Fruit fly (Drosophila melanogaster): Measurements from ENCODE around the gene Sec24CD.

The Sec24CD gene

DNA sequence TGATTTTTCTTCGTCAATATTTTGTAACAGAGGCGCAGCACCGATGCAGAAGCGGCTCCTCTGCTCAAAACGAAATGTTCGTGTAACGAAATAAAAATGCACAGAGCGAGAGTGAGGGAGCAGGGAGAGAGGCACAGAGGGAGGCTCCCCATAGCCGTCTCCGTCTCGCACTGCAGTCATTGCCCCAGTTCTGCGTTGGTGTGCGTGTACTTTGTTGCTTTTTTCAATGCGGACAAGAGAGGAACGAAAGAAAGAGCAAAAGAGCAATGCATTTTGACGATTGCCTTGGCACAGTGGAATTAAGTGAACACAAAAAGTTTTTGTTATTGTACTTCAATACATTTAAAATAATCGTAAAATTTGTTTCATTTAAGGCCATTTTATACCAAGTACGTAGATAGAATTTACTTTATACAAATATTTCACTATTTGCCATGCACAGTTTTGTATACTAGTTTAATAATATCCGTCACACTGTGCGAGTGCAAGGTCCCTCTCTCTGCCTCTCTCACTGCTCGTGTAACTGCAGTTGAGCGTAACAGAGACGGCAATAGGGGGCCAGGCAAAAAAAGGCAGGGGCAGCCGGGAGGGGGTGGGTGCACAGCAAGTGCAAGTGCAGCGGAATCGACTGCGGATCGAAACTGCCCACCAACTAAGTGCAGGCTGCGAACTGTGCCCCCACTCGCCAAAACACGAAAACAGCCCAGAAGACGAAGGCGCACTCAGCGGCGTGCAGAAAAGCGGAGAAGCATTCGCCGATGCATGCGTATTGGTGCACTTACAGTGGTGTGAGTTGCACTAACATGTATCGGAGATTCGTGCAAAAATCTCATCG, 34.4 kb downstream of the Sec24CD start:
- no peak for TF ChIP-seq CTCF (optimal IDR thresholded peaks at IDR 0.05)
- TF ChIP-seq CG8478 (optimal IDR thresholded peaks at IDR 0.05), result no peak

DNA sequence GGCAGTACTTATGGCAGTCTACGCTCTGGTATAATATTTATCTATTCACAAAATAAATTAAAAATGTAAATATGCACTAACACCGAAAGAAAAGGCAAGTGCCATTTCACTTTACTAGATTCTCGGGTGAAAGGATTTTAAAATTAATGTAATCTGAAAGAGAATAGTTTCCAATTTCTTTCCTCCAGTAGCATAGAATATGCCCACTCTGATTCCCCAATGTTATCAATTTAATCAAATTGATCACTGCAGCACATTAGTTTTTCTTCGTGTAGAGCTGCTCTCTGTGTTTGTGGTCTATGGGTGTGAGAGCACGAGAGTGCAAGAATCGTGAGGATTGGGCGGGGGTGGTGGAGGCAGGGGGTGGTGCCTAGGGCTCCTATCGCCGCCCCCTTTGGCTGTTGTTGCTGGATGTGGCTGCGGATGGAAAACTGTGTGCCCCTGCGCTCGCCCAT, 35.5 kb downstream of the Sec24CD start:
- TF ChIP-seq CG8478 (optimal IDR thresholded peaks at IDR 0.05), result no peak
- no peak for TF ChIP-seq CTCF (optimal IDR thresholded peaks at IDR 0.05)

DNA sequence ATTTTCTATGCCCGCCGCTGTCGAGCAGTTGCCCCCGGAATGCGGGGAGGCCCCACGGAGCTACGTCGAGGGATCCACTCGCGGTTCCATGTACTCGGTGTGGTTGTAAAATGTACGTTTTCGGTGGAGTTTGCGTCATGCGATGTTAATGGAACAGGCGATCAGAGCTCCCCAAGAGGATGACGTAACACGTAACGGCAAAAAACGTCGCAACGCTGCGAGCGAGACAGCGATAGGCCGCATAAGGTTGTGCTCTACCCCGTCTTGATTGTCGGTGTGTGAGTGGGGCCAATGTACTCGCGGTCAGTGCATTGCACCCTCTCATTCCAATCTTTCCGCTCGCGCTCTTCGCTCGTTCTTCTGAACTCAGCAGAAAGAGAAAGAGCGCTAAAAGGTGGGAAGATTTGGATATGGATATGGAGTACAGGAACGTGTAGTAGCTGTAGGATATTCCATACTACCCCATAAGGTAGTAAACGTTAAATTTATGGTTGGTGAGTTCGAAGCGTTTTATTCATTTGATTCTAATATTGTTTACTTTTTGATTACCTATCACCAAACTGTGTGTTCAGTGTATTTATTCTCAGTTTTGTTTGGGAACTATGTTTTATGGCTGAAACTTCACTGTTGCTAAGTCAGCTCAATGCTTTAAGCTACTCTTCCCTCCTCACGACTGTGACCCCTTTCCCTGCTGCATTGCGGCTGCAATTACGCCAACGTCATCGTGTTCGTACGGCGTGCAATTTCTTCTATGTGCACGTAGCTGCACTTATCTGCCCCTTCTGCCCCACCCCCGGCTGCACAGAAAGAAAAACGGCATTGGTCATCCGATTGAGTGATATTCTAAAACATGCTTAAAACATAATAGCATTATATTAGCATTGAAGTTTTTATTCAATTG, 36.3 kb downstream of the Sec24CD start:
- TF ChIP-seq CG8478 (optimal IDR thresholded peaks at IDR 0.05) (no peak), CTCF (optimal IDR thresholded peaks at IDR 0.05) (no peak)

DNA sequence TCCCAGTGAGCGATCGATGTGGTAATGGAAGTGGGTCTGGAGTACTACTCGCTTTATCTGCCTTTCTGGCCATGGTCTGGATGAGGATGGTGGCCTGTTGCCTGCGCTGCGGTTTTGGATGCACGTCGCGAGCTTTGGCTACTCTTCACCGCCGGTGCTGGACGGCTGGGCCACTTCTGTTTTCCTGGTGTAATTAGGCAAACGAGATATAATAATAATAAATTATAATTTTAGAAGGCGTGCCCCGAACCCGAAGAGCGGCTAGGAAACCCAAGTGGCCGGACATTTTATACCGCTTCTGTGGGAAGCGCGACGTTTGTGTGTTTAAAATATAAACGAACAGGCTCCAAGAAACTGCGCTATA, 37.2 kb downstream of the Sec24CD start:
- TF ChIP-seq CG8478 (optimal IDR thresholded peaks at IDR 0.05) (no peak), CTCF (optimal IDR thresholded peaks at IDR 0.05) (no peak)

DNA sequence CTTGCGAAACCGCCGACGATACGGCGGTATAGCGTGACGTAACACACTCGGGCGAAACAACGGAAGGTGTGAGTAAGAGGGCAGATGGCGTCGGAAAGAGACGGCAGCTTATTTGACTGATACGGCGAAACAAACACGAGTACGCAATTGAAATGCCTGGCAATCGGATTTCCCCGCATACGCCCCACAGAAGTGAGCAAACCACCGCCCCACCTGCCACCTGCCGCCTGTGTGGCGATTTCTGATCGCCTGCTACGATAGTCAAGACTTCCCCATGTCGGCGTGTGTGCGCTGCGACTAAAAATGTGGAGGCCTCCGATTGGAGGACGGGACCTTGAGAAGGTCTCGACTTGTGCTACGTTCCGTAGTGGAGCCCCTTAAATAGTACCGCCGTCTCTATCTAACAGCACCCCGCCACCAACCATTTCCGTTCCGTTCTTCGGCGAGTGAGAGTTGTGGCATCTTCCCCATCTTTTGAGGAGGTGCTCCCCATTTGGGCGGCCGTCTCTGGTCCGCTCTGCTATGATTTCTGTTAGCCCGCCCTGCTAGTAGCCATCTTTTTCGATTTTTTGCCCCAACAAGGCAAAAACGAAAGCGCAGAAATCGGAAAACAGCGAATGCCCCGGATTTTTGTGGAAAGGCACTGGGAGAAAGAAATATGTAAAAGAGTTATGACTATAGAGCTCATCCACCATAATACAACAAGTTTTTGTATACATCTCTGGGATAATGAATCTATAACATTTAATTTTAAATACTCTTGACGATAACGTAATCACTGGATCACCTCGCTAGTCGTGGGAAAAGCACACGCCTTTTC, 37.8 kb downstream of the Sec24CD start:
- peak; percentile 31 for TF ChIP-seq CG8478 (optimal IDR thresholded peaks at IDR 0.05)
- no peak for TF ChIP-seq CTCF (optimal IDR thresholded peaks at IDR 0.05)

DNA sequence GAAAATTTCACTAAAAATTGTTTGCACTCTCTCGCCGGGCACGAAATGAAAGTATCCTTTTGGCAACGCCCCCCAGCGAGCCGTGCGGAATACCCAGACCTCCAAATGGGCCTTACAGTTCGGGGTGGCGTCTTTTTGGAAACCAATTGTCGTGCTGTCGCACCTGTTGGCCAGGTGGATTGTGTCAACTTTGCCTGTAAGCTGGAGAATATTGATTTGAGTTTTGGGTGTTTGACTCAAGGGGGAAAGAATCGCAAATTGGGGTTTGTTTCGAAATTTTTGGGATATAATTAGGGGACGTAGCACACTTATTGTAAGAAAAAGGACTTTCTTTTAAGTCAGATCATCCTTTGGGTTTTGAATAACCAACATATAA, 38.5 kb downstream of the Sec24CD start:
- TF ChIP-seq CG8478 (optimal IDR thresholded peaks at IDR 0.05) (no peak), CTCF (optimal IDR thresholded peaks at IDR 0.05) (no peak)

DNA sequence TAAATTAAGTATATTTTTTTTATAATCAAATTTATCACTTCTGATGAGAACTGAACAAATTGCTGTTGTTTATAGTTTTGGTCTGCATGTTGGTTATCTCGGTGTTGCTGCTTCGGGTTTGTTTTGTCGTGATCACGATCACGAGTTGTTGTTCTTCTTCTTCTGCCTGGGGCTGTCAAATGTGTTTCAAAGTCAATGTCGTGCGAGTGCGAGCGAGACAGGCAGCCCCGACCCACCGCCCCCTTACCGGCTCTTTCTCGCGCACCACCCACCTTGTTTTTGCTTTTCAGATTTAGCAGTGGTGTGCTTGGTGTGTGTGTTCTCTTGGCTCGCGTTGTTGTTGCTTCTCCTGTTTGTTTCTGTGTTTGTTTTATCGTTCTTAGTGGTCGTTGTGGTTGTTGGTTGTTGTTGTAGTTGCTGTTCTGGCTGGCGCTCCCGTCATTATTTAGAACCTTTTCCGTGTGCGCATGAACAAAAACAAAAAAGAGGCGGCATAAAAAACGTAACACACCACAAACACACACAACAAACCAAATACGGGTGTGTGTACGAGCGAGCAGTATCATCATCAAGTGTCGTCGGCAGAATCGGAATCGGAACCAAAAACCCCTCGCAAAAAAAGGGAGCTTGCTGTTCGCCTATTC, 39.0 kb downstream of the Sec24CD start, which contains the start of gene COX7AL2:
COX7AL2 (minus strand) TSS at position 438 of the 644 bp plus-strand sequence.
- TF ChIP-seq CG8478 (optimal IDR thresholded peaks at IDR 0.05) (no peak), CTCF (optimal IDR thresholded peaks at IDR 0.05) (no peak)

DNA sequence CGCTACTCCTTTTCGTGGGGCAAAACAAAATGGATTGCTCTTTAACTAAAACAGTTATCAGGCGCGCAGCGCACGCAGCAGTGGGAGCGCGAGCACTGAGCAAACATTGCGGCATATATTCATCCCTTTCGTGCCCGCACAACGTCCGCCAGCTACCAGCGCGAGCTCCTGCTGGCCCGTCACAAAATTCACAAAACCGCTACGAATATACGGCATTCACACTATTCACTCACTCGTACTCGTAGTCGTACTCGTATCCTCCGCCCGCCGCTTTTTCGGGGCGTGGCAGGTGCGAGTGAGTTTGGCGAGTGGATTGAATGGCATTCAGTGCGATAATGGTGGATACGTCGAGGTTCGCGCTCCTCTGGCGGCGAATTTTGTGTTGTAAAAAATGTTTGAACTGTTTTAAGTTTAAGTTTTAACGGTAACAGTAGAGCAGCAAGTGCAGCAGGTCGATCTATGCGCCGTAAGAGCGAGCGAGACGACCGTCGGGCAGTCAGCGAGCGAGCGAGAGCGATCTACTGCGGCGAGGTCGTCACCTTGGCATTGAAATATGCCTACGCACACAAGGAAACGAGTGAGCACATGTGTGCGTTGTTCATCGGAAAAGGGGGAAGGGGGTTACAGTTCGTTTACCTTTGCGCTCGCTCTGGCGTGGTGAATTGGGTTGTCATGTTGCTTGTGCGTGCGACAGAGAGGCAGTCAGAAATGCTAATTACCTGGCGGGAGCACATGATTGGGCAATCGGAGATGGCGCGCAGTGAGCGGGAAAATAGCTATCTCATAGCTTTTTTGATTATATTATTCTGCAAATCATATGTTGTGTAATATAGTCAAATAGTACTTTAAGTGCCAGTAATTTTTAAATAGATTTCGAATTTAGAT, 39.8 kb downstream of the Sec24CD start:
- TF ChIP-seq CTCF (optimal IDR thresholded peaks at IDR 0.05) (no peak), CG8478 (optimal IDR thresholded peaks at IDR 0.05) (no peak)

DNA sequence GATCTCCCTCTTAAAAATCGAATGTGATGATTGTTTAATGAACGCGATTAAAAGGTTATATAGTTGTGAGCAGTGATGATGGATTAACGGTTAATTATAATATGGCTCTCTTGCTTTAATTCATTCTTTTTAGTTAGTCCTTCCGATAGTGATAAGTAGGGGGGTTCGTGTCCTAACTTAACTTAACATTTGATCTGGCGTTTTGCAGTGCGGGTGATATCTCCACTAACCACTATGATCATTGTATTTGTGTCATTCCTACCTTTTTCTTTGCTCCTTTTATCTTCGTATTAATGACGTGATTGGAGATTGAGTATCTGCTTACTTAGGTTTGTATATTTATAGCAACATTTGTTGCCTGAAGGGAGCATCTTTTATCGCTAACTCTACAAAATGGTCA, 41.3 kb downstream of the Sec24CD start:
- TF ChIP-seq CTCF (optimal IDR thresholded peaks at IDR 0.05) (peak; percentile 51 to 54), CG8478 (optimal IDR thresholded peaks at IDR 0.05) (no peak)

DNA sequence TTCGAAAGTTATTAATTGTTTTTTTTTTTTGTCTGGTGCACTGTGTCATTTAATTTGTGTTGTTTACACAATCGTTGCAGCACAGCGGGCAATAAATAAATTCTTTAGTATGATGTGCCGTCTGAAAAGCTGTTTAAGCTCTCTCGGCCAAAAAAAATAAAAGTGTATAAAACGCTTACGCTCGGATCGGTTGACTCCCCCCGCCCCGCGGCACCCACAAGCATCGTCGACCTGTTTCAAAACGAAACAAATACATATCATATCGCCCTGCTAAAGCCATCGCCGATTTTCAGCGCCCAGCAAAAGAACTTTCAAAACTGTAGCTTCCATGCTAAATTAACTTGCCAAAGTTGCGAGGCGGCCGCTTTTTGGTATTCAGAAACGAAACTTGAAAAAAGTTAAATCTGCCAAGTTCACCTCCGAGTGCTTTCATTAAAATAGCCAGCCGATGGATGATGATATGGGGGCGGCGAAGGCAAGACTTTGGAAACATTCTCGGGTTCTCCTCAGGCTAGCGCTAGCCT, 42.3 kb downstream of the Sec24CD start:
- no peak for TF ChIP-seq CTCF (optimal IDR thresholded peaks at IDR 0.05)
- no peak for TF ChIP-seq CG8478 (optimal IDR thresholded peaks at IDR 0.05)

DNA sequence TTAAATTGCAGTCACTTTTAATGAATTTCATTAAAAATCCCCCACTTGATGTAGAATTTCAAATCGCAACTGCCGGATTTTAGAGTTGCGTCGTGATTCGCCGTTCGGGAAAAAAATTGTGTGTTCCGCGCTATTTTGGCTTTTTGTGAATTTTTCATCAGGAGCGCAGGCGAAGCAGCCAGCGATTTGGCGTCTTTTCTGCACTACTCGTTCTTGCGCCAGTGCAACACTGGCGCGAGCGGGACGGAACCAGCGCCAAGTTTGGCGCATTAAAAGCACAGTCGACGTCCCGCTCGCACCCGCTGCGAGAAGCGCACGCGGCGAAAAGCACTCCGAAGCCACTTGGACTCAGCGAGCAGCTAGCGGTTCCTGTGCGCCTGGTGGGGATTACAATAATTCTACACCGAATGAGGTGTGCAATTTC, 43.3 kb downstream of the Sec24CD start:
- TF ChIP-seq CTCF (optimal IDR thresholded peaks at IDR 0.05) (peak in 1 of 2 experiments; percentile 10), CG8478 (optimal IDR thresholded peaks at IDR 0.05) (no peak)

DNA sequence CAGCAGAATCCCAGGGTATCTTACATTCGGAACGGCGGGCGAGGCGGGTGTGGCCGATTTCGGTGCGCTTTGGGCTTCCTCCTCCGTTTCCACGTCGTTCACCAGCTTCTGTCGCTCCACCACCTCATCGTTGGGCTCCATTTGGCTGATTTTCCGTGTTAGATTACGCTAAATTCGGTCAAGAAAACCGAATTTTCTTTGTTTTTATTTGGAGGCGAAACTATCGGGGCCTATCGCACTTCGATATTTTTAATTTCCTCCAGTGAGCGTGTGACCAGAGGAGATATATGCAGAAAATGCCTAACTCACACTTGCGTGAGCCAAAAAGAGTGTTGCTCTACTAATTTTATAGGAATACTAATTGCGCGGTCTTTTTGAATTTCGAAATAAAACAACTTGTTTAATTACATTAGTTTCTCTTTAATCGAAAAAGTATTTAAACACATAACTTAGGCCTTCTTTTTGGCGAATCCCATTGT, 44.5 kb downstream of the Sec24CD start, which contains the start of gene CG10874:
CG10874 (minus strand) TSS at position 264 of the 479 bp plus-strand sequence.
- TF ChIP-seq CG8478 (optimal IDR thresholded peaks at IDR 0.05) (no peak), CTCF (optimal IDR thresholded peaks at IDR 0.05) (no peak)

DNA sequence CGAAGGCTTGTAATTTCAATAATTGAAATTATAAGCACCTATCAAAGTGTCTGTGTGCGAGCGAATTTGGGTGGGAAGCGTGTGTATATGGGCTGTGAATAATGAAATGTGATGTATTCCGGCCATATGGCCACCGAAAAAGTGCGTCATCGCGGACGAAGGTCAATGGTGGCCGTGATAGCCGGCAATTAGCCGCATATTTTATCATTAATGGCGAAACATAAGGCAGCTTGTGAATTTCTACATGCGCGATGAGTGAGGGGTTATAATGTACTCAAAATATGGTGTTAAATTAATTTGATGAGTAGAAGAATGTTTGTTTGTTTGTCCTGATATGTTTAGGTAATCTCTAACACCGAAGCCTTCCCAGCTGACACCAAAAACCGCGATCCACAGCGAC, 45.2 kb downstream of the Sec24CD start:
- TF ChIP-seq CG8478 (optimal IDR thresholded peaks at IDR 0.05) (no peak), CTCF (optimal IDR thresholded peaks at IDR 0.05) (no peak)

Measured in S2 (cell line).